Fruit fly (Drosophila melanogaster) whole organism, embryonic: ENCODE data around the gene Rsph3.
A peak's percentile ranks its signal among the peaks of the same experiment; 100 is the strongest.

Source experiments
- Adf1 ChIP-seq: fragments of 200-800 bp; sonication (Bioruptor generic); IDR thresholded peaks from 2 replicates; pipeline ENCODE4 v1.3.6; 2022; ENCODE audit warnings: missing biosample characterization, missing genetic modification characterization
- Atf6 ChIP-seq: fragments of 200-800 bp; sonication (Bioruptor generic); IDR thresholded peaks from 2 replicates; pipeline ENCODE4 v1.3.6; 2022; ENCODE audit warnings: missing biosample characterization, missing genetic modification characterization
- Bdp1 ChIP-seq: fragments of 200-800 bp; sonication (Bioruptor generic); optimal IDR thresholded peaks from 3 replicates; lab custom pipeline; 2016; ENCODE audit warnings: missing biosample characterization, missing genetic modification characterization
- BtbVII ChIP-seq: fragments of 200-800 bp; sonication (Bioruptor generic); optimal IDR thresholded peaks from 3 replicates; lab custom pipeline; 2017; ENCODE audit warnings: missing biosample characterization, mild to moderate bottlenecking, missing genetic modification characterization
- C15 ChIP-seq: fragments of 200-800 bp; sonication (Bioruptor generic); IDR thresholded peaks from 3 replicates; pipeline ENCODE4 v1.3.6; 2022; ENCODE audit warnings: missing biosample characterization, missing genetic modification characterization
- CG10147 ChIP-seq: fragments of 200-800 bp; sonication (Bioruptor generic); optimal IDR thresholded peaks from 2 replicates; lab custom pipeline; 2019; ENCODE audit warnings: missing biosample characterization, mild to moderate bottlenecking, missing genetic modification characterization, moderate library complexity
- CG10366 ChIP-seq: fragments of 200-800 bp; sonication (Bioruptor generic); IDR thresholded peaks from 2 replicates; pipeline ENCODE4 v1.3.6; 2022; ENCODE audit warnings: missing biosample characterization, missing genetic modification characterization
- CG11085 ChIP-seq: fragments of 200-800 bp; sonication (Bioruptor generic); IDR thresholded peaks from 2 replicates; pipeline ENCODE4 v1.3.6; 2022; ENCODE audit warnings: missing biosample characterization, missing genetic modification characterization
- CG11093 ChIP-seq: fragments of 200-800 bp; sonication (Bioruptor generic); IDR thresholded peaks from 3 replicates; pipeline ENCODE4 v1.3.6; 2022; ENCODE audit warnings: missing biosample characterization, missing genetic modification characterization
- CG12071 ChIP-seq: fragments of 200-800 bp; sonication (Bioruptor generic); optimal IDR thresholded peaks from 3 replicates; lab custom pipeline; 2018; ENCODE audit warnings: missing biosample characterization, mild to moderate bottlenecking, missing genetic modification characterization
- CG14050 ChIP-seq: fragments of 200-800 bp; sonication (Bioruptor generic); IDR thresholded peaks from 3 replicates; pipeline ENCODE4 v1.3.6; 2022; ENCODE audit warnings: missing biosample characterization, missing genetic modification characterization
- CG14667 ChIP-seq: fragments of 200-800 bp; sonication (Bioruptor generic); IDR thresholded peaks from 2 replicates; pipeline ENCODE4 v1.3.6; 2022; ENCODE audit warnings: missing biosample characterization, missing genetic modification characterization
- CG1603 ChIP-seq: fragments of 200-800 bp; sonication (Bioruptor generic); optimal IDR thresholded peaks from 2 replicates; lab custom pipeline; 2019; ENCODE audit warnings: missing biosample characterization, mild to moderate bottlenecking, missing genetic modification characterization, moderate library complexity
- CG18764 ChIP-seq: fragments of 200-800 bp; sonication (Bioruptor generic); optimal IDR thresholded peaks from 3 replicates; lab custom pipeline; 2016; ENCODE audit warnings: missing biosample characterization, missing genetic modification characterization
- CG30403 ChIP-seq: fragments of 200-800 bp; sonication (Bioruptor generic); optimal IDR thresholded peaks from 3 replicates; lab custom pipeline; 2016; ENCODE audit warnings: missing biosample characterization, missing genetic modification characterization
- CG31441 ChIP-seq: fragments of 200-800 bp; sonication (Bioruptor generic); IDR thresholded peaks from 2 replicates; pipeline ENCODE4 v1.3.6; 2022; ENCODE audit warnings: missing biosample characterization, missing genetic modification characterization
- CG32772 ChIP-seq: fragments of 200-800 bp; sonication (Bioruptor generic); IDR thresholded peaks from 2 replicates; pipeline ENCODE4 v1.3.6; 2022; ENCODE audit warnings: missing biosample characterization, missing genetic modification characterization
- CG4404 ChIP-seq: fragments of 200-800 bp; sonication (Bioruptor generic); IDR thresholded peaks from 2 replicates; pipeline ENCODE4 v1.3.6; 2022; ENCODE audit warnings: missing biosample characterization, missing genetic modification characterization
- CG7271 ChIP-seq: fragments of 200-800 bp; sonication (Bioruptor generic); optimal IDR thresholded peaks from 2 replicates; lab custom pipeline; 2018; ENCODE audit warnings: missing biosample characterization, mild to moderate bottlenecking, missing genetic modification characterization, moderate library complexity
- CG7745 ChIP-seq: fragments of 200-800 bp; sonication (Bioruptor generic); optimal IDR thresholded peaks from 2 replicates; lab custom pipeline; 2018; ENCODE audit warnings: missing biosample characterization, mild to moderate bottlenecking, missing genetic modification characterization, moderate library complexity
- CG7987 ChIP-seq: fragments of 200-800 bp; sonication (Bioruptor generic); optimal IDR thresholded peaks from 2 replicates; lab custom pipeline; 2018; ENCODE audit warnings: missing biosample characterization, mild to moderate bottlenecking, missing genetic modification characterization, moderate library complexity
- CkIIα-i1 ChIP-seq: fragments of 200-800 bp; sonication (Bioruptor generic); IDR thresholded peaks from 2 replicates; pipeline ENCODE4 v1.3.6; 2022; ENCODE audit warnings: missing biosample characterization, missing genetic modification characterization
- D19A ChIP-seq: fragments of 200-800 bp; optimal IDR thresholded peaks from 3 replicates; lab custom pipeline; 2019; ENCODE audit warnings: missing biosample characterization, mild to moderate bottlenecking, missing genetic modification characterization, moderate library complexity
- Dip2 ChIP-seq: fragments of 200-800 bp; sonication (Bioruptor generic); IDR thresholded peaks from 2 replicates; pipeline ENCODE4 v1.3.6; 2022; ENCODE audit warnings: missing biosample characterization, missing genetic modification characterization
- ERR ChIP-seq: fragments of 200-800 bp; sonication (Bioruptor generic); optimal IDR thresholded peaks from 2 replicates; lab custom pipeline; 2016; ENCODE audit warnings: missing biosample characterization, missing genetic modification characterization
- Ets65A ChIP-seq: fragments of 200-800 bp; sonication (Bioruptor generic); peaks from one replicate; lab custom pipeline; 2016; ENCODE audit warnings: missing biosample characterization, missing genetic modification characterization
- Fer2 ChIP-seq: fragments of 200-800 bp; sonication (Bioruptor generic); optimal IDR thresholded peaks from 2 replicates; lab custom pipeline; 2018; ENCODE audit warnings: missing biosample characterization, mild to moderate bottlenecking, missing genetic modification characterization, moderate library complexity
- Gug ChIP-seq: fragments of 200-800 bp; sonication (Bioruptor generic); IDR thresholded peaks from 4 replicates; pipeline ENCODE4 v1.3.6; 2022; ENCODE audit warnings: missing biosample characterization, missing genetic modification characterization
- Hand ChIP-seq: fragments of 200-800 bp; sonication (Bioruptor generic); optimal IDR thresholded peaks from 2 replicates; lab custom pipeline; 2017; ENCODE audit warnings: mild to moderate bottlenecking, missing biosample characterization, missing genetic modification reagents, missing genetic modification characterization
- Scr ChIP-seq: fragments of 200-800 bp; sonication (Bioruptor generic); IDR thresholded peaks from 2 replicates; pipeline ENCODE4 v1.3.6; 2022; ENCODE audit warnings: missing biosample characterization, missing genetic modification characterization; ENCODE audit not compliant: partially characterized antibody
- Xrp1 ChIP-seq: fragments of 200-800 bp; sonication (Bioruptor generic); IDR thresholded peaks from 2 replicates; pipeline ENCODE4 v1.3.6; 2022; ENCODE audit warnings: missing biosample characterization, missing genetic modification characterization
- bab2 ChIP-seq: fragments of 200-800 bp; sonication (Bioruptor generic); optimal IDR thresholded peaks from 2 replicates; lab custom pipeline; 2016; ENCODE audit warnings: missing biosample characterization, missing genetic modification characterization
- ci ChIP-seq: fragments of 200-800 bp; sonication (Bioruptor generic); IDR thresholded peaks from 3 replicates; pipeline ENCODE4 v1.3.6; 2022; ENCODE audit warnings: missing biosample characterization, missing genetic modification characterization
- corto ChIP-seq: fragments of 200-800 bp; sonication (Bioruptor generic); optimal IDR thresholded peaks from 2 replicates; lab custom pipeline; 2016; ENCODE audit warnings: missing biosample characterization, mild to moderate bottlenecking, missing genetic modification characterization, moderate library complexity
- crp ChIP-seq, 2 experiments: fragments of 200-800 bp; sonication (Bioruptor generic); optimal IDR thresholded peaks; 2 replicates in 1 of 2; 3 replicates in 1 of 2; lab custom pipeline; 2017; ENCODE audit warnings: missing biosample characterization in 2 of 2, missing genetic modification characterization in 2 of 2, mild to moderate bottlenecking in 1 of 2, moderate library complexity in 1 of 2
- dysf ChIP-seq: fragments of 200-800 bp; sonication (Bioruptor generic); IDR thresholded peaks from 3 replicates; pipeline ENCODE4 v1.3.6; 2022; ENCODE audit warnings: missing biosample characterization, missing genetic modification characterization
- esg ChIP-seq: fragments of 200-800 bp; sonication (Bioruptor generic); conservative IDR thresholded peaks from 2 replicates; pipeline ENCODE4 v1.3.6; 2022; ENCODE audit warnings: missing biosample characterization, missing genetic modification characterization
- gem ChIP-seq: fragments of 200-800 bp; sonication (Bioruptor generic); optimal IDR thresholded peaks from 2 replicates; lab custom pipeline; 2019; ENCODE audit warnings: missing biosample characterization, mild to moderate bottlenecking, missing genetic modification characterization, moderate library complexity
- ham ChIP-seq: fragments of 200-800 bp; sonication (Bioruptor generic); IDR thresholded peaks from 2 replicates; pipeline ENCODE4 v1.3.6; 2022; ENCODE audit warnings: missing biosample characterization, missing genetic modification characterization
- jumu ChIP-seq: fragments of 200-800 bp; sonication (Bioruptor generic); optimal IDR thresholded peaks from 3 replicates; lab custom pipeline; 2016; ENCODE audit warnings: missing biosample characterization, missing genetic modification characterization
- lab ChIP-seq: fragments of 200-800 bp; sonication (Bioruptor generic); optimal IDR thresholded peaks from 3 replicates; lab custom pipeline; 2017; ENCODE audit warnings: missing biosample characterization, missing genetic modification characterization, mild to moderate bottlenecking, moderate library complexity, missing genetic modification reagents
- lov ChIP-seq, 2 experiments: fragments of 200-800 bp in 1 of 2; fragments of >200 bp in 1 of 2; sonication (Bioruptor generic) in 1 of 2; IDR thresholded peaks in 1 of 2; optimal IDR thresholded peaks in 1 of 2; 2 replicates in 1 of 2; 3 replicates in 1 of 2; pipeline versions ENCODE4 v1.3.6 to Lab custom; 2017 to 2022; ENCODE audit warnings: missing biosample characterization in 1 of 2, missing genetic modification characterization in 1 of 2
- nmo ChIP-seq: fragments of 200-800 bp; sonication (Bioruptor generic); optimal IDR thresholded peaks from 2 replicates; lab custom pipeline; 2018; ENCODE audit warnings: missing biosample characterization, mild to moderate bottlenecking, missing genetic modification characterization, moderate library complexity
- peb ChIP-seq: fragments of 200-800 bp; sonication (Bioruptor generic); IDR thresholded peaks from 2 replicates; pipeline ENCODE4 v1.3.6; 2022; ENCODE audit warnings: missing biosample characterization, missing genetic modification characterization
- pum ChIP-seq: fragments of 200-800 bp; sonication (Bioruptor generic); optimal IDR thresholded peaks from 2 replicates; lab custom pipeline; 2016; ENCODE audit warnings: missing biosample characterization, missing genetic modification characterization
- ro ChIP-seq: fragments of 200-800 bp; sonication (Bioruptor generic); IDR thresholded peaks from 2 replicates; pipeline ENCODE4 v1.3.6; 2022; ENCODE audit warnings: missing biosample characterization, missing genetic modification characterization
- shn ChIP-seq: fragments of 200-800 bp; sonication (Bioruptor generic); optimal IDR thresholded peaks from 3 replicates; lab custom pipeline; 2016; ENCODE audit warnings: missing biosample characterization, missing genetic modification characterization
- sim ChIP-seq: fragments of 200-800 bp; sonication (Bioruptor generic); IDR thresholded peaks from 2 replicates; pipeline ENCODE4 v1.3.6; 2022; ENCODE audit warnings: missing biosample characterization, missing genetic modification characterization
- ssp ChIP-seq: fragments of 200-800 bp; sonication (Bioruptor generic); IDR thresholded peaks from 2 replicates; pipeline ENCODE4 v1.3.6; 2022; ENCODE audit warnings: missing biosample characterization, missing genetic modification characterization
- tap ChIP-seq: fragments of 200-800 bp; optimal IDR thresholded peaks from 3 replicates; lab custom pipeline; 2019; ENCODE audit warnings: missing biosample characterization, mild to moderate bottlenecking, missing genetic modification characterization, moderate library complexity
- vvl ChIP-seq: fragments of 200-800 bp; sonication (Bioruptor generic); IDR thresholded peaks from 2 replicates; pipeline ENCODE4 v1.3.6; 2022; ENCODE audit warnings: missing biosample characterization, missing genetic modification characterization
- zfh1 ChIP-seq: fragments of 200-800 bp; sonication (Bioruptor generic); IDR thresholded peaks from 3 replicates; pipeline ENCODE4 v1.3.6; 2022; ENCODE audit warnings: missing biosample characterization, missing genetic modification characterization

Gene Rsph3

DNA sequence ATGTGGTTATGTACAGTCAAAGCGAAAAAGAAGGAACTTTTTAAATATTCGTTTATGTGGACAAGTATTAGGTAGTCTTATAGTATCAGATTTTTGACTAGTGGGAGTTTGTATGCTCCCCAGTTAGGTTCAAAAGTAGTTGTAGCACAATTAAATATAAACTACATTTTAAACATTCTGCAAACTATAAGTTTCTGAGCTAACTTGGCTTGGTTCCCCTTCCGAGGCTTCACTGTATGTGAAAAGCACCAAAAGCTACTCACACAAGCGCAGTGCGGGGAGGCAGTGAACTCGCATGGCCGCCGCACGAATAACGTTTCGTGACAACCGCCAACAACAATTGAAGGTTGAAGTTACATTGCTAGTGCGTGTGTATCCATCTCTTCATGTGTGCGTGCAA, 14.6 kb upstream of the Rsph3 start (continued):
- no peak for TF ChIP-seq ro (GFP tag; lab: Robert Waterston, UW)
- TF ChIP-seq sim (GFP tag; lab: Robert Waterston, UW), result no peak
- TF ChIP-seq CG32772 (GFP tag; lab: Robert Waterston, UW), result no peak
- TF ChIP-seq CG10147, result no peak
- TF ChIP-seq gem (tag; lab: Kevin White, UChicago), result peak; percentile 42
- no peak for TF ChIP-seq ham (GFP tag; lab: Robert Waterston, UW)
- TF ChIP-seq Bdp1 (GFP tag; lab: Kevin White, UChicago), result no peak
- peak; percentile 12 for TF ChIP-seq nmo
- TF ChIP-seq CG10366 (GFP tag; lab: Robert Waterston, UW), result peak; percentile 9; the same call in 1 of the 2 replicates
- TF ChIP-seq CG11093 (GFP tag; lab: Robert Waterston, UW), result no peak
- peak; percentile 14 for TF ChIP-seq CG30403
- TF ChIP-seq Atf6 (GFP tag; lab: Robert Waterston, UW), result no peak
- TF ChIP-seq shn (GFP tag; lab: Kevin White, UChicago), result no peak
- TF ChIP-seq bab2 (GFP tag; lab: Kevin White, UChicago), result peak; percentile 20
- 0 out of 2 replicates have a peak, but pooled peaks have one; percentile 10 for TF ChIP-seq CG31441 (GFP tag; lab: Robert Waterston, UW)
- TF ChIP-seq Xrp1 (GFP tag; lab: Robert Waterston, UW), result peak; percentile 32; the same call in 1 of the 2 replicates
- TF ChIP-seq CG4404 (GFP tag; lab: Robert Waterston, UW), result no peak
- no peak for TF ChIP-seq CG7271
- TF ChIP-seq Adf1 (GFP tag; lab: Robert Waterston, UW), result no peak
- peak; percentile 9 for TF ChIP-seq Fer2 (tag; lab: Kevin White, UChicago)
- no peak for TF ChIP-seq pum (GFP tag; lab: Kevin White, UChicago)
- no peak for TF ChIP-seq jumu (GFP tag; lab: Kevin White, UChicago)
- peak; percentile 5; the same call in 1 of the 4 replicates for TF ChIP-seq Gug (GFP tag; lab: Robert Waterston, UW)
- no peak for TF ChIP-seq D19A (tag; lab: Kevin White, UChicago)
- no peak for TF ChIP-seq CG1603 (tag; lab: Kevin White, UChicago)
- no peak for TF ChIP-seq crp (GFP tag; optimal IDR thresholded peaks at IDR 0.05; lab: Kevin White, UChicago)
- TF ChIP-seq C15 (GFP tag; lab: Robert Waterston, UW), result no peak
- TF ChIP-seq CG11085, result no peak
- TF ChIP-seq CG12071 (GFP tag; lab: Kevin White, UChicago), result no peak
- TF ChIP-seq dysf (GFP tag; lab: Robert Waterston, UW), result peak; percentile 72
- TF ChIP-seq Hand (GFP tag; lab: Kevin White, UChicago), result no peak
- peak; percentile 68 for TF ChIP-seq vvl
- TF ChIP-seq ssp, result 0 out of 2 replicates have a peak, but pooled peaks have one; percentile 8
- no peak for TF ChIP-seq CG7745 (tag; lab: Kevin White, UChicago)
- TF ChIP-seq CG14667 (GFP tag; lab: Robert Waterston, UW), result peak; percentile 37; the same call in 1 of the 2 replicates
- no peak for TF ChIP-seq zfh1 (GFP tag; lab: Robert Waterston, UW)
- TF ChIP-seq Scr, result no peak
- no peak for TF ChIP-seq CG18764 (GFP tag; lab: Kevin White, UChicago)
- peak; percentile 85 for TF ChIP-seq Ets65A (GFP tag; lab: Kevin White, UChicago)
- no peak for TF ChIP-seq CG7987 (GFP tag; lab: Kevin White, UChicago)
- TF ChIP-seq lov (optimal IDR thresholded peaks at IDR 0.05; lab: Kevin White, UChicago), result no peak
- TF ChIP-seq lov (GFP tag; IDR thresholded peaks at IDR 0.05; lab: Robert Waterston, UW), result no peak
- no peak for TF ChIP-seq Dip2 (GFP tag; lab: Robert Waterston, UW)
- TF ChIP-seq tap, result peak; percentile 12
- peak; percentile 3 for TF ChIP-seq lab (GFP tag; lab: Kevin White, UChicago)
- no peak for TF ChIP-seq CG14050 (GFP tag; lab: Robert Waterston, UW)
- TF ChIP-seq peb (GFP tag; lab: Robert Waterston, UW), result 0 out of 2 replicates have a peak, but pooled peaks have one; percentile 7
- TF ChIP-seq corto (GFP tag; lab: Kevin White, UChicago), result no peak
- TF ChIP-seq BtbVII (GFP tag; lab: Kevin White, UChicago), result no peak
- TF ChIP-seq ci (GFP tag; lab: Robert Waterston, UW), result peak; percentile 33; the same call in 1 of the 3 replicates
- no peak for TF ChIP-seq ERR (GFP tag; lab: Kevin White, UChicago)
- TF ChIP-seq CkIIα-i1, result no peak
- TF ChIP-seq esg (GFP tag; lab: Robert Waterston, UW), result peak; percentile 33
